Fruit fly (Drosophila melanogaster) whole organism, adult: ENCODE measurements around the gene ph-p.

Experiments
- CG11617 ChIP-seq: fragments of 200-800 bp; sonication (Bioruptor generic); optimal IDR thresholded peaks from 2 replicates; lab custom pipeline; 2017; ENCODE audit warnings: mild to moderate bottlenecking, missing biosample characterization, missing genetic modification reagents, missing genetic modification characterization
- CG12768 ChIP-seq: fragments of 200-800 bp; sonication (Bioruptor generic); optimal IDR thresholded peaks from 2 replicates; lab custom pipeline; 2017; ENCODE audit warnings: missing biosample characterization, missing genetic modification characterization, mild to moderate bottlenecking, moderate library complexity, missing genetic modification reagents
- CG14711 ChIP-seq: fragments of 200-800 bp; sonication (Bioruptor generic); optimal IDR thresholded peaks from 2 replicates; lab custom pipeline; 2018; ENCODE audit warnings: missing biosample characterization, mild to moderate bottlenecking, missing genetic modification characterization, moderate library complexity
- CG1620 ChIP-seq: fragments of 200-800 bp; sonication (Bioruptor generic); optimal IDR thresholded peaks from 2 replicates; lab custom pipeline; 2016; ENCODE audit warnings: missing biosample characterization, missing genetic modification characterization
- CG33017 ChIP-seq: fragments of 200-800 bp; sonication (Bioruptor generic); optimal IDR thresholded peaks from 2 replicates; lab custom pipeline; 2018; ENCODE audit warnings: missing biosample characterization, mild to moderate bottlenecking, missing genetic modification characterization, moderate library complexity
- CG5204 ChIP-seq: fragments of 200-800 bp; sonication (Bioruptor generic); optimal IDR thresholded peaks from 2 replicates; lab custom pipeline; 2016; ENCODE audit warnings: missing biosample characterization, missing genetic modification characterization
- CG7045 ChIP-seq: fragments of 200-800 bp; sonication (Bioruptor generic); optimal IDR thresholded peaks from 2 replicates; lab custom pipeline; 2017; ENCODE audit warnings: missing biosample characterization, mild to moderate bottlenecking, missing genetic modification characterization
- CG7101 ChIP-seq: fragments of 200-800 bp; sonication (Bioruptor generic); optimal IDR thresholded peaks from 2 replicates; lab custom pipeline; 2018; ENCODE audit warnings: missing biosample characterization, mild to moderate bottlenecking, missing genetic modification characterization, moderate library complexity
- Clk ChIP-seq: fragments of 200-800 bp; sonication (Bioruptor generic); optimal IDR thresholded peaks from 2 replicates; lab custom pipeline; 2017; ENCODE audit warnings: missing biosample characterization, missing genetic modification characterization
- Crg-1 ChIP-seq: fragments of 200-800 bp; sonication (Bioruptor generic); optimal IDR thresholded peaks from 2 replicates; lab custom pipeline; 2016; ENCODE audit warnings: missing biosample characterization, missing genetic modification characterization
- Hr96 ChIP-seq: fragments of 200-800 bp; sonication (Bioruptor generic); optimal IDR thresholded peaks from 2 replicates; lab custom pipeline; 2016; ENCODE audit warnings: missing biosample characterization, missing genetic modification characterization
- Mnt ChIP-seq: fragments of 200-800 bp; sonication (Bioruptor generic); optimal IDR thresholded peaks from 2 replicates; lab custom pipeline; 2016; ENCODE audit warnings: missing biosample characterization, mild to moderate bottlenecking, missing genetic modification characterization
- bab1 ChIP-seq: fragments of 200-800 bp; sonication (Bioruptor generic); optimal IDR thresholded peaks from 3 replicates; lab custom pipeline; 2019; ENCODE audit warnings: missing biosample characterization, mild to moderate bottlenecking, missing genetic modification characterization, moderate library complexity
- cic ChIP-seq: fragments of 200-800 bp; sonication (Bioruptor generic); optimal IDR thresholded peaks from 2 replicates; lab custom pipeline; 2017; ENCODE audit warnings: missing biosample characterization, mild to moderate bottlenecking, missing genetic modification characterization, moderate library complexity
- cnc ChIP-seq, 2 experiments: fragments of >200 bp; optimal IDR thresholded peaks; 2 replicates each; lab custom pipeline; 2017
- kay ChIP-seq: fragments of 200-800 bp; sonication (Bioruptor generic); peaks from one replicate; lab custom pipeline; 2016; ENCODE audit warnings: missing biosample characterization, missing genetic modification characterization, borderline replicate concordance
- ovo ChIP-seq: fragments of 200-800 bp; sonication (Bioruptor generic); optimal IDR thresholded peaks from 2 replicates; lab custom pipeline; 2016; ENCODE audit warnings: missing biosample characterization, missing genetic modification characterization
- pad ChIP-seq: fragments of 200-800 bp; sonication (Bioruptor generic); optimal IDR thresholded peaks from 3 replicates; lab custom pipeline; 2017; ENCODE audit warnings: missing biosample characterization, missing genetic modification characterization, mild to moderate bottlenecking, moderate library complexity, missing genetic modification reagents
- tj ChIP-seq: fragments of 200-800 bp; sonication (Bioruptor generic); optimal IDR thresholded peaks from 3 replicates; lab custom pipeline; 2017; ENCODE audit warnings: missing biosample characterization, mild to moderate bottlenecking, missing genetic modification characterization, moderate library complexity
- toe ChIP-seq: fragments of 200-800 bp; sonication (Bioruptor generic); optimal IDR thresholded peaks from 2 replicates; lab custom pipeline; 2016; ENCODE audit warnings: missing biosample characterization, missing genetic modification characterization

The ph-p gene

DNA sequence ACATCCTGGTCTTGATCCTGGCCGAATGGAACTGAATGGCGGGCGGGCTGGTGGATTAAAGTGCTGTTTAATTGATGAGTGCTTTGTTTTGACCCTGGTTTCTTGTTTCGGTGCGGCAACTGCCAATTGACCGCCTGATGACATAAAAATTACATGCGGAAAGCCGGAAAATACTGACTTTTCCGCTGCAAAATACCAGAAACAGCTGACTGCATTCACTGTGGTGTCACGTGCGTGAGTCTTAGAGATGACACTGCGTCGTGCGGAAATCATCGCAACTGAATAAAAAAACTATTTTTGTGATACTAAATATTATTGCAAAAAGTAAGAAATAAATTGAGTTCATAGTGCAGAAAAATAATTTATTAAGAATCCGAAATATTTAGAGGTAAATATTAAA is 11.3 kb upstream of the ph-p start, which contains the start of gene bcn92:
Gene bcn92, minus strand, starts transcription at position 170 of the 400 bp plus-strand sequence.
- no peak for TF ChIP-seq CG7045 (GFP tag; lab: Kevin White, UChicago)
- peak; percentile 53 for TF ChIP-seq CG14711 (tag; lab: Kevin White, UChicago)
- TF ChIP-seq cic: no peak
- peak; percentile 44 for TF ChIP-seq CG7101 (tag; lab: Kevin White, UChicago)
- TF ChIP-seq Clk (GFP tag; lab: Kevin White, UChicago): no peak
- TF ChIP-seq Crg-1: peak; percentile 30
- TF ChIP-seq bab1 (GFP tag; lab: Kevin White, UChicago): peak; percentile 57
- peak; percentile 10 for TF ChIP-seq ovo (GFP tag; lab: Kevin White, UChicago)
- no peak for TF ChIP-seq cnc (optimal IDR thresholded peaks at IDR 0.05; lab: Kevin White, UChicago)
- peak; percentile 48 for TF ChIP-seq CG11617 (GFP tag; lab: Kevin White, UChicago)
- TF ChIP-seq CG33017: no peak
- peak; percentile 55 for TF ChIP-seq CG1620
- peak; percentile 92 for TF ChIP-seq Mnt (GFP tag; lab: Kevin White, UChicago)
- no peak for TF ChIP-seq kay (GFP tag; lab: Kevin White, UChicago)
- TF ChIP-seq CG12768 (GFP tag; lab: Kevin White, UChicago): no peak
- peak; percentile 17 for TF ChIP-seq tj (GFP tag; lab: Kevin White, UChicago)
- TF ChIP-seq Hr96: no peak
- TF ChIP-seq pad (GFP tag; lab: Kevin White, UChicago): no peak
- no peak for TF ChIP-seq CG5204 (GFP tag; lab: Kevin White, UChicago)
- TF ChIP-seq toe: peak; percentile 42

- TF ChIP-seq cnc (optimal IDR thresholded peaks at IDR 0.05; lab: Kevin White, UChicago): no peak
- TF ChIP-seq CG1620: no peak
These were observed 10.5 kb upstream of the ph-p start for dm6 chrX:2148671-2149070.

- no peak for TF ChIP-seq bab1 (GFP tag; lab: Kevin White, UChicago)
- TF ChIP-seq CG11617 (GFP tag; lab: Kevin White, UChicago): no peak
- no peak for TF ChIP-seq Mnt (GFP tag; lab: Kevin White, UChicago)
- no peak for TF ChIP-seq Clk (GFP tag; lab: Kevin White, UChicago)
- no peak for TF ChIP-seq CG33017
- no peak for TF ChIP-seq Crg-1
- no peak for TF ChIP-seq ovo (GFP tag; lab: Kevin White, UChicago)
- no peak for TF ChIP-seq cnc (optimal IDR thresholded peaks at IDR 0.05; lab: Kevin White, UChicago)
- TF ChIP-seq CG14711 (tag; lab: Kevin White, UChicago): no peak
These were observed 9.3 kb upstream of the ph-p start for dm6 chrX:2147475-2147874.

DNA sequence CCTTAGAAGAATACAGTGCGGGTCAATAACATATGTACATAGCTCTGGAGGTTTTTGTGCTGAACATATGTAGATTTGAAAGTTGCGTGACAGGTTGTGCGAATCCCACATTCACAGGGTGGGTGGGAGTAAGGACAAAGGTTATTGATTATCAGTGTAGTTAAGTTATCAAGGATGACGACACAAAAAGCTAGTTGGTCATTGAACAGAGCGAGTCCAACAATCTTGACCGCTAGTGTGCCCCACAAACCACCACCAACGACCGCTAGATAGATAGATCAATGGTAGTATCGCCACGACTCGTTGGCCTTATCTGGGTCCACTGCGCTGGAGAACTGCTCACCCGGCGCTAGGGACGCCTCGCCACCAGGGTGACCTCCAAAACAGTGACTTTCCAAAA is 8.4 kb upstream of the ph-p start:
- no peak for TF ChIP-seq CG14711 (tag; lab: Kevin White, UChicago)
- no peak for TF ChIP-seq Crg-1
- TF ChIP-seq CG7101 (tag; lab: Kevin White, UChicago): no peak
- peak; percentile 45 for TF ChIP-seq cic
- TF ChIP-seq CG7045 (GFP tag; lab: Kevin White, UChicago): no peak

DNA sequence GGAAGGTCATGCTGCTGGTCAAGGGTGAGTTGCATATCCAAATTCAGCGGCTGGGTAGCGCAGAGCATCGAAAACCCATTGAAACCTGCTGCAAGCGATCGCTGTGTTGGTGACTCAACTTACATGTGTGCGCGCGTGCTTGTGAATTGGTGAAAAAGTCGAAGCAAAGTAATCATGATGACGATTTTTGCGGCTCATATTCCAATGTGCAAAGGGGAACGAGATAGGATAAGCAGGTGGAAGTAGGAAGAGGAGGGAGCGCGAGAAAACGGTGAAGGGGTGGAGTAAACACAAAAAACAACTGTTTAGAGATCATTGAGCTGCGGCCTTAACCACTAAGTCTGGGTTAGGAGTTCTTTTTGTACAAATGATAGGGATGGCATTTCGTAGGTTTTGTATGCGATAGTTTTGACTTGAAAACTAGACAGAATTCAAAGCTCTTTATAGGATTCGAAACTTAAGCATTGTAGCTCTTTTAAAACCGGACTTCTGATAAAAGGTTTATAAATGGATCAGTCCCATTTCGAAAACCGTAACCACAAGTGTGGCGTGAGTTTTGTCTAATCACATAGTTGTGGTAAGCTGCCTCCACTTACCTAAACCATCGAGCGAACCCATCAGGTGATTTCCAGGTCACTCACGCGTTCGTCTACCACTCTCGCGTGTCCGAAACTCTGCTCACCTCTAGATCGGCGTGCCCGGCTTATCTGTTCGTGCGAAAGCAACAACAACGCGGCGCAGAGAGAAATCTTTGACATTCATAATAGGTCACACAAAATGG is 7.7 kb upstream of the ph-p start:
- TF ChIP-seq CG7045 (GFP tag; lab: Kevin White, UChicago) (peak; percentile 1), CG5204 (GFP tag; lab: Kevin White, UChicago) (peak; percentile 61), ovo (GFP tag; lab: Kevin White, UChicago) (peak; percentile 32), Crg-1 (peak; percentile 68), cic (no peak), toe (peak; percentile 39), CG12768 (GFP tag; lab: Kevin White, UChicago) (peak; percentile 5), CG7101 (tag; lab: Kevin White, UChicago) (peak; percentile 69), Mnt (GFP tag; lab: Kevin White, UChicago) (peak; percentile 59), CG1620 (peak; percentile 77), CG33017 (no peak), tj (GFP tag; lab: Kevin White, UChicago) (peak; percentile 38), pad (GFP tag; lab: Kevin White, UChicago) (peak; percentile 94), kay (GFP tag; lab: Kevin White, UChicago) (peak; percentile 80), CG14711 (tag; lab: Kevin White, UChicago) (no peak), Clk (GFP tag; lab: Kevin White, UChicago) (no peak), bab1 (GFP tag; lab: Kevin White, UChicago) (peak; percentile 79), CG11617 (GFP tag; lab: Kevin White, UChicago) (peak; percentile 78)

DNA sequence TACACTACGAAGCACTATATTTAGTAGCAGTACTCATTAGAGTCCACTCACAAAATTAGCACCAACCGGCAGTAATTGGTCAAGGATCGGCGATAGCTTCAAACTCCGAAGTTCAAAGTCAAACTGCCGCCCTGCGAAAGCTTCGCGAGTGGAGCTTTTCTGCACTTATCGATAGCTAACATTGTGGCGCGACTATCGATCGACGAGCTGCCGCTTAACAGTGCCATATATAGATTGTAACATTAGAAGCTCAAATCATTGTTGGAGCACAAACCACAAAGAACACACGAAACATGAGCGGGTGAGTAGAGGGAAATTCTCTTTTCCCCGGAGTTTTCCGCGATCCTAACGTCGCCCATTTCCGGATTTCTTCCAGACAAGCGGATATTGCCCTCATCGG is 6.9 kb upstream of the ph-p start, which contains the start of gene Pgd:
Gene Pgd, plus strand, starts transcription at position 23 of the 400 bp plus-strand sequence.
- TF ChIP-seq CG14711 (tag; lab: Kevin White, UChicago) (peak; percentile 49), bab1 (GFP tag; lab: Kevin White, UChicago) (peak; percentile 79), pad (GFP tag; lab: Kevin White, UChicago) (no peak), ovo (GFP tag; lab: Kevin White, UChicago) (peak; percentile 24), tj (GFP tag; lab: Kevin White, UChicago) (no peak), cic (peak; percentile 16), Clk (GFP tag; lab: Kevin White, UChicago) (no peak), CG7101 (tag; lab: Kevin White, UChicago) (no peak), kay (GFP tag; lab: Kevin White, UChicago) (peak; percentile 21), Crg-1 (peak; percentile 4), Hr96 (peak; percentile 19), CG12768 (GFP tag; lab: Kevin White, UChicago) (peak; percentile 75), CG5204 (GFP tag; lab: Kevin White, UChicago) (no peak), CG11617 (GFP tag; lab: Kevin White, UChicago) (no peak), CG33017 (no peak)
